Worm (Caenorhabditis elegans) whole organism, late embryonic: Measurements from ENCODE around the gene wago-5.

ENCODE experiments used
- K02D7.2 ChIP-seq: sonication (generic microtip); optimal IDR thresholded peaks from 2 replicates; lab custom pipeline; 2017; ENCODE audit warnings: mild to moderate bottlenecking, missing genetic modification characterization, missing compliant biosample characterization
- ceh-30 ChIP-seq: fragments of 150-350 bp; optimal IDR thresholded peaks from 2 replicates; lab custom pipeline; 2014; ENCODE audit warnings: missing biosample characterization, missing genetic modification characterization
- ceh-31 ChIP-seq: sonication (generic microtip); optimal IDR thresholded peaks from 2 replicates; lab custom pipeline; 2016; ENCODE audit warnings: missing genetic modification characterization, missing compliant biosample characterization
- ets-4 ChIP-seq: sonication (generic microtip); optimal IDR thresholded peaks from 2 replicates; lab custom pipeline; 2016; ENCODE audit warnings: missing genetic modification characterization, missing compliant biosample characterization
- lim-6 ChIP-seq: sonication (generic microtip); optimal IDR thresholded peaks from 2 replicates; lab custom pipeline; 2016; ENCODE audit warnings: missing genetic modification characterization, missing compliant biosample characterization
- ztf-16 ChIP-seq: sonication (generic microtip); optimal IDR thresholded peaks from 2 replicates; lab custom pipeline; 2017; ENCODE audit warnings: missing genetic modification characterization, missing compliant biosample characterization

DNA sequence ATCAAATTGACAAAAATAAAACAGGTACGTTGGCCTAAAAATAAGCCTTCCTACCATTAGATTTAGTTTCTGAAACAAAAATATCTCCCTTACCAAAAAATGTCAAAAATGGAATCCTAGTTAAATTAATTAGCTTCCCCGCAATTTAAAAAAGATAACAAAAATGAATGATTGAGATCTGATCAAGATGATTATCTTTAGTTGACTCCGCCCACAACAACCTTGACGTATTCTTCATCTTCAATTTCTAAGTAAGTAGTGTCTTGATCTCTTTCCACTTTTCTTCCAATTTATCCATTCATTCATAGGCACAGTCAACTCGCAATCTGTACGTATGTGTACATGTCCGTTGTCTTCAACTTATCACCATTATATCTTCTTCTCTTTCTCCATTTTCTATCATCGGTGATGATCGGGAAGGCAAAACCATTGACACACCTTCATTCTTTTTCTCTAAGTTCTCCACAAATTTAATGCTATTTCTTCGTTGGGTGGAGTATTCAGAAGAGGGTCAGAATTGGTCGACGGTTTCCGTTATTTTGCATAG, 46.9 kb downstream of the wago-5 start:
- TF ChIP-seq ets-4 (tag; lab: Kevin White, UChicago) = no peak
- no peak for TF ChIP-seq K02D7.2 (tag; lab: Kevin White, UChicago)
- TF ChIP-seq ceh-31 (tag; lab: Kevin White, UChicago) = no peak
- TF ChIP-seq lim-6 (tag; lab: Kevin White, UChicago) = no peak
- TF ChIP-seq ceh-30 (tag; lab: Kevin White, UChicago) = no peak
- TF ChIP-seq ztf-16 (tag; lab: Kevin White, UChicago) = no peak
